Worm (Caenorhabditis elegans) whole organism, early embryonic: ENCODE measurements around the gene Y39F10A.3.

Experiments used
- B0310.2 ChIP-seq: sonication (generic microtip); optimal IDR thresholded peaks from 2 replicates; lab custom pipeline; 2016; ENCODE audit warnings: mild to moderate bottlenecking, missing genetic modification characterization, missing compliant biosample characterization
- F13C5.2 ChIP-seq: sonication (generic microtip); optimal IDR thresholded peaks from 2 replicates; lab custom pipeline; 2017; ENCODE audit warnings: mild to moderate bottlenecking, missing genetic modification characterization, inconsistent platforms, missing compliant biosample characterization
- aly-1 ChIP-seq: sonication (generic microtip); optimal IDR thresholded peaks from 2 replicates; lab custom pipeline; 2016; ENCODE audit warnings: missing genetic modification characterization, missing compliant biosample characterization
- ama-1 ChIP-seq: fragments of 150-350 bp; optimal IDR thresholded peaks from 2 replicates; lab custom pipeline; 2014
- ceh-13 ChIP-seq: fragments of 200-800 bp; sonication (Bioruptor generic); optimal IDR thresholded peaks from 2 replicates; lab custom pipeline; 2018; ENCODE audit warnings: mild to moderate bottlenecking, missing genetic modification characterization, missing compliant biosample characterization
- ceh-36 ChIP-seq: sonication (generic microtip); optimal IDR thresholded peaks from 2 replicates; lab custom pipeline; 2016; ENCODE audit warnings: missing genetic modification characterization, inconsistent platforms, missing compliant biosample characterization
- ets-7 ChIP-seq: sonication (generic microtip); optimal IDR thresholded peaks from 2 replicates; lab custom pipeline; 2016; ENCODE audit warnings: missing genotype, missing genetic modification characterization, missing compliant biosample characterization
- flt-1 ChIP-seq: fragments of 200-800 bp; sonication (Bioruptor generic); IDR thresholded peaks from 2 replicates; pipeline ENCODE4 v1.3.6; 2022; ENCODE audit warnings: missing genetic modification characterization, missing compliant biosample characterization
- hmbx-1 ChIP-seq: sonication (generic microtip); optimal IDR thresholded peaks from 2 replicates; lab custom pipeline; 2016; ENCODE audit warnings: mild to moderate bottlenecking, missing genetic modification characterization, missing compliant biosample characterization
- hmg-4 ChIP-seq: fragments of 200-800 bp; sonication (Bioruptor generic); optimal IDR thresholded peaks from 2 replicates; lab custom pipeline; 2018; ENCODE audit warnings: mild to moderate bottlenecking, missing genetic modification characterization, missing compliant biosample characterization
- hnd-1 ChIP-seq: sonication (generic microtip); optimal IDR thresholded peaks from 2 replicates; lab custom pipeline; 2016; ENCODE audit warnings: missing genetic modification characterization, missing compliant biosample characterization
- pes-1 ChIP-seq: fragments of 200-800 bp; sonication (Bioruptor generic); IDR thresholded peaks from 2 replicates; pipeline ENCODE4 v1.3.6; 2022; ENCODE audit warnings: missing genetic modification reagents, missing genetic modification characterization, missing compliant biosample characterization
- scrt-1 ChIP-seq: fragments of 200-800 bp; sonication (Bioruptor generic); IDR thresholded peaks from 2 replicates; pipeline ENCODE4 v1.3.6; 2022; ENCODE audit warnings: missing genetic modification characterization, missing compliant biosample characterization
- sea-1 ChIP-seq: fragments of 200-800 bp; sonication (Bioruptor generic); conservative IDR thresholded peaks from 2 replicates; pipeline ENCODE4 v1.3.6; 2022; ENCODE audit warnings: missing genetic modification characterization, missing compliant biosample characterization
- tbx-11 ChIP-seq: fragments of 200-800 bp; sonication (Bioruptor generic); IDR thresholded peaks from 2 replicates; pipeline ENCODE4 v1.3.6; 2022; ENCODE audit warnings: missing genetic modification characterization, missing compliant biosample characterization
- tbx-37 ChIP-seq: fragments of 200-800 bp; sonication (Bioruptor generic); conservative IDR thresholded peaks from 2 replicates; pipeline ENCODE4 v1.3.6; 2022; ENCODE audit warnings: missing genetic modification reagents, missing genetic modification characterization, missing compliant biosample characterization
- tra-4 ChIP-seq: sonication (generic microtip); optimal IDR thresholded peaks from 2 replicates; lab custom pipeline; 2017; ENCODE audit warnings: missing genetic modification characterization, missing compliant biosample characterization

Gene Y39F10A.3

ce11 chrII:769250-769649 is 13.6 kb downstream of the Y39F10A.3 start:
- TF ChIP-seq sea-1 (GFP tag; lab: Robert Waterston, UW) (no peak), hmg-4 (no peak), tbx-11 (GFP tag; lab: Robert Waterston, UW) (no peak), flt-1 (GFP tag; lab: Robert Waterston, UW) (no peak), B0310.2 (no peak), ama-1 (lab: Kevin White, UChicago) (no peak), pes-1 (GFP tag; lab: Robert Waterston, UW) (no peak)

- TF ChIP-seq ets-7 (tag; lab: Kevin White, UChicago) (no peak), hmbx-1 (no peak), B0310.2 (no peak), F13C5.2 (tag; lab: Kevin White, UChicago) (no peak), tbx-37 (GFP tag; lab: Robert Waterston, UW) (no peak), ceh-36 (tag; lab: Kevin White, UChicago) (no peak), pes-1 (GFP tag; lab: Robert Waterston, UW) (no peak), ceh-13 (GFP tag; lab: Kevin White, UChicago) (no peak), tbx-11 (GFP tag; lab: Robert Waterston, UW) (no peak), tra-4 (tag; lab: Kevin White, UChicago) (no peak), ama-1 (lab: Kevin White, UChicago) (no peak), scrt-1 (GFP tag; lab: Robert Waterston, UW) (no peak), flt-1 (GFP tag; lab: Robert Waterston, UW) (no peak)
Measured at ce11 chrII:765219-765618, 17.6 kb downstream of the Y39F10A.3 start, which contains the start of gene C08G5.7. C08G5.7 (minus strand) TSS chrII:765319.

- TF ChIP-seq sea-1 (GFP tag; lab: Robert Waterston, UW) (no peak), tra-4 (tag; lab: Kevin White, UChicago) (no peak), aly-1 (tag; lab: Kevin White, UChicago) (no peak), pes-1 (GFP tag; lab: Robert Waterston, UW) (0 out of 2 replicates have a peak, but pooled peaks have one; percentile 15), ama-1 (lab: Kevin White, UChicago) (no peak), F13C5.2 (tag; lab: Kevin White, UChicago) (no peak), tbx-11 (GFP tag; lab: Robert Waterston, UW) (no peak)
Measured at ce11 chrII:764385-764784, 18.4 kb downstream of the Y39F10A.3 start.

ce11 chrII:762942-763341 is 19.9 kb downstream of the Y39F10A.3 start:
- TF ChIP-seq ceh-13 (GFP tag; lab: Kevin White, UChicago) (no peak), hmg-4 (no peak), sea-1 (GFP tag; lab: Robert Waterston, UW) (no peak), F13C5.2 (tag; lab: Kevin White, UChicago) (no peak), aly-1 (tag; lab: Kevin White, UChicago) (no peak), pes-1 (GFP tag; lab: Robert Waterston, UW) (no peak), tra-4 (tag; lab: Kevin White, UChicago) (no peak), scrt-1 (GFP tag; lab: Robert Waterston, UW) (no peak), hnd-1 (no peak), ama-1 (lab: Kevin White, UChicago) (no peak), ceh-36 (tag; lab: Kevin White, UChicago) (no peak), ets-7 (tag; lab: Kevin White, UChicago) (no peak), tbx-11 (GFP tag; lab: Robert Waterston, UW) (no peak)

ce11 chrII:760276-760675 is 22.5 kb downstream of the Y39F10A.3 start:
- no peak for TF ChIP-seq ama-1 (lab: Kevin White, UChicago)
- no peak for TF ChIP-seq ets-7 (tag; lab: Kevin White, UChicago)
- no peak for TF ChIP-seq sea-1 (GFP tag; lab: Robert Waterston, UW)
- TF ChIP-seq ceh-36 (tag; lab: Kevin White, UChicago): no peak
- TF ChIP-seq hmbx-1: no peak
- no peak for TF ChIP-seq flt-1 (GFP tag; lab: Robert Waterston, UW)
- no peak for TF ChIP-seq tra-4 (tag; lab: Kevin White, UChicago)
- TF ChIP-seq tbx-37 (GFP tag; lab: Robert Waterston, UW): no peak
- no peak for TF ChIP-seq B0310.2
- TF ChIP-seq hmg-4: no peak
- no peak for TF ChIP-seq aly-1 (tag; lab: Kevin White, UChicago)
- no peak for TF ChIP-seq hnd-1
- TF ChIP-seq pes-1 (GFP tag; lab: Robert Waterston, UW): no peak
- TF ChIP-seq F13C5.2 (tag; lab: Kevin White, UChicago): no peak
- TF ChIP-seq scrt-1 (GFP tag; lab: Robert Waterston, UW): no peak
- TF ChIP-seq tbx-11 (GFP tag; lab: Robert Waterston, UW): no peak
- no peak for TF ChIP-seq ceh-13 (GFP tag; lab: Kevin White, UChicago)

ce11 chrII:759788-760187 is 23.0 kb downstream of the Y39F10A.3 start:
- no peak for TF ChIP-seq tbx-11 (GFP tag; lab: Robert Waterston, UW)
- TF ChIP-seq pes-1 (GFP tag; lab: Robert Waterston, UW): no peak
- no peak for TF ChIP-seq hnd-1
- TF ChIP-seq flt-1 (GFP tag; lab: Robert Waterston, UW): no peak
- TF ChIP-seq ets-7 (tag; lab: Kevin White, UChicago): no peak
- no peak for TF ChIP-seq B0310.2
- no peak for TF ChIP-seq F13C5.2 (tag; lab: Kevin White, UChicago)
- TF ChIP-seq ceh-13 (GFP tag; lab: Kevin White, UChicago): no peak
- TF ChIP-seq ama-1 (lab: Kevin White, UChicago): no peak
- TF ChIP-seq hmbx-1: no peak
- TF ChIP-seq tbx-37 (GFP tag; lab: Robert Waterston, UW): no peak
- TF ChIP-seq tra-4 (tag; lab: Kevin White, UChicago): no peak
- no peak for TF ChIP-seq sea-1 (GFP tag; lab: Robert Waterston, UW)

ce11 chrII:757224-757623 is 25.6 kb downstream of the Y39F10A.3 start:
- TF ChIP-seq pes-1 (GFP tag; lab: Robert Waterston, UW) (no peak), ets-7 (tag; lab: Kevin White, UChicago) (no peak)
